Fruit fly (Drosophila melanogaster) whole organism, prepupa: ENCODE results near the gene Hph.

Experiments
- CG10631 ChIP-seq: fragments of 200-800 bp; sonication (Bioruptor generic); optimal IDR thresholded peaks from 2 replicates; lab custom pipeline; 2016; ENCODE audit warnings: missing biosample characterization, missing genetic modification characterization
- CG10669 ChIP-seq: fragments of 200-800 bp; sonication (Bioruptor generic); optimal IDR thresholded peaks from 3 replicates; lab custom pipeline; 2018; ENCODE audit warnings: missing biosample characterization, mild to moderate bottlenecking, missing genetic modification characterization, moderate library complexity
- CG11902 ChIP-seq: fragments of 200-800 bp; sonication (Bioruptor generic); optimal IDR thresholded peaks from 3 replicates; lab custom pipeline; 2016; ENCODE audit warnings: missing biosample characterization, missing genetic modification characterization
- CG15336 ChIP-seq: fragments of 200-800 bp; sonication (Bioruptor generic); IDR thresholded peaks from 2 replicates; pipeline ENCODE4 v1.3.6; 2022; ENCODE audit warnings: missing biosample characterization, missing genetic modification characterization
- CG1621 ChIP-seq: fragments of 200-800 bp; sonication (Bioruptor generic); optimal IDR thresholded peaks from 3 replicates; lab custom pipeline; 2018; ENCODE audit warnings: missing biosample characterization, mild to moderate bottlenecking, missing genetic modification characterization
- CG16779 ChIP-seq: fragments of 200-800 bp; sonication (Bioruptor generic); optimal IDR thresholded peaks from 3 replicates; lab custom pipeline; 2017; ENCODE audit warnings: missing biosample characterization, mild to moderate bottlenecking, missing genetic modification characterization
- CG31627 ChIP-seq: fragments of 200-800 bp; sonication (Bioruptor generic); optimal IDR thresholded peaks from 3 replicates; lab custom pipeline; 2016; ENCODE audit warnings: missing biosample characterization, missing genetic modification characterization
- CG32006 ChIP-seq: fragments of 200-800 bp; sonication (Bioruptor generic); optimal IDR thresholded peaks from 3 replicates; lab custom pipeline; 2017; ENCODE audit warnings: missing biosample characterization, mild to moderate bottlenecking, missing genetic modification characterization
- CG34406 ChIP-seq: fragments of 200-800 bp; sonication (Bioruptor generic); optimal IDR thresholded peaks from 3 replicates; lab custom pipeline; 2016; ENCODE audit warnings: missing biosample characterization, missing genetic modification characterization
- CG3919 ChIP-seq: fragments of 200-800 bp; sonication (Bioruptor generic); optimal IDR thresholded peaks from 3 replicates; lab custom pipeline; 2016; ENCODE audit warnings: missing biosample characterization, missing genetic modification characterization
- CG6163 ChIP-seq: fragments of 200-800 bp; sonication (Bioruptor generic); IDR thresholded peaks from 3 replicates; pipeline ENCODE4 v1.3.6; 2022; ENCODE audit warnings: missing biosample characterization, missing genetic modification characterization
- CG6276 ChIP-seq: fragments of 200-800 bp; sonication (Bioruptor generic); optimal IDR thresholded peaks from 2 replicates; lab custom pipeline; 2017; ENCODE audit warnings: missing biosample characterization, mild to moderate bottlenecking, missing genetic modification characterization
- CG6792 ChIP-seq: fragments of 200-800 bp; sonication (Bioruptor generic); optimal IDR thresholded peaks from 3 replicates; lab custom pipeline; 2016; ENCODE audit warnings: missing biosample characterization, missing genetic modification characterization
- CG6808 ChIP-seq: fragments of 200-800 bp; sonication (Bioruptor generic); optimal IDR thresholded peaks from 3 replicates; lab custom pipeline; 2017; ENCODE audit warnings: missing biosample characterization, missing genetic modification characterization, mild to moderate bottlenecking, moderate library complexity, missing genetic modification reagents
- CG6854 ChIP-seq: fragments of 200-800 bp; sonication (Bioruptor generic); optimal IDR thresholded peaks from 2 replicates; lab custom pipeline; 2017; ENCODE audit warnings: missing biosample characterization, mild to moderate bottlenecking, missing genetic modification characterization
- CG7368 ChIP-seq: fragments of 200-800 bp; sonication (Bioruptor generic); optimal IDR thresholded peaks from 3 replicates; lab custom pipeline; 2016; ENCODE audit warnings: missing biosample characterization, missing genetic modification characterization
- CG8119 ChIP-seq: fragments of 200-800 bp; sonication (Bioruptor generic); IDR thresholded peaks from 3 replicates; pipeline ENCODE4 v1.3.6; 2022; ENCODE audit warnings: missing biosample characterization, missing genetic modification characterization
- CG8319 ChIP-seq: fragments of 200-800 bp; sonication (Bioruptor generic); optimal IDR thresholded peaks from 3 replicates; lab custom pipeline; 2016; ENCODE audit warnings: missing biosample characterization, missing genetic modification characterization
- CG8632 ChIP-seq: fragments of 200-800 bp; sonication (Bioruptor generic); optimal IDR thresholded peaks from 3 replicates; lab custom pipeline; 2016; ENCODE audit warnings: missing biosample characterization, missing genetic modification characterization
- Eip75B ChIP-seq: fragments of 200-800 bp; sonication (Bioruptor generic); optimal IDR thresholded peaks from 3 replicates; lab custom pipeline; 2016; ENCODE audit warnings: missing biosample characterization, missing genetic modification characterization
- Eip78C ChIP-seq: fragments of 200-800 bp; sonication (Bioruptor generic); peaks from one replicate; lab custom pipeline; 2016; ENCODE audit warnings: missing biosample characterization, missing genetic modification characterization
- Ets21C ChIP-seq: fragments of 200-800 bp; sonication (Bioruptor generic); optimal IDR thresholded peaks from 3 replicates; lab custom pipeline; 2016; ENCODE audit warnings: missing biosample characterization, missing genetic modification characterization
- Gug ChIP-seq: fragments of 200-800 bp; sonication (Bioruptor generic); IDR thresholded peaks from 2 replicates; pipeline ENCODE4 v1.3.6; 2022; ENCODE audit warnings: missing biosample characterization, missing genetic modification characterization
- Hr38 ChIP-seq: sonication (Bioruptor generic); optimal IDR thresholded peaks from 2 replicates; lab custom pipeline; 2016; ENCODE audit warnings: missing biosample characterization, missing genetic modification characterization
- Hr39 ChIP-seq: fragments of 200-800 bp; sonication (Bioruptor generic); optimal IDR thresholded peaks from 2 replicates; lab custom pipeline; 2016; ENCODE audit warnings: missing biosample characterization, missing genetic modification characterization
- Hr4 ChIP-seq: fragments of 200-800 bp; sonication (Bioruptor generic); optimal IDR thresholded peaks from 3 replicates; lab custom pipeline; 2016; ENCODE audit warnings: missing biosample characterization, missing genetic modification characterization
- Met ChIP-seq: fragments of 200-800 bp; sonication (Bioruptor generic); optimal IDR thresholded peaks from 3 replicates; lab custom pipeline; 2016; ENCODE audit warnings: missing biosample characterization, missing genetic modification characterization
- Smox ChIP-seq: fragments of 200-800 bp; sonication (Bioruptor generic); optimal IDR thresholded peaks from 3 replicates; lab custom pipeline; 2016; ENCODE audit warnings: missing biosample characterization, missing genetic modification characterization
- Sox14 ChIP-seq: fragments of 200-800 bp; sonication (Bioruptor generic); optimal IDR thresholded peaks from 3 replicates; lab custom pipeline; 2016; ENCODE audit warnings: missing biosample characterization, missing genetic modification characterization
- acj6 ChIP-seq: fragments of 200-800 bp; sonication (Bioruptor generic); optimal IDR thresholded peaks from 3 replicates; lab custom pipeline; 2016; ENCODE audit warnings: missing biosample characterization, missing genetic modification characterization
- cyc ChIP-seq: fragments of 200-800 bp; sonication (Bioruptor generic); optimal IDR thresholded peaks from 3 replicates; lab custom pipeline; 2016; ENCODE audit warnings: missing biosample characterization, missing genetic modification characterization
- dac ChIP-seq: fragments of 200-800 bp; sonication (Bioruptor generic); optimal IDR thresholded peaks from 2 replicates; lab custom pipeline; 2017; ENCODE audit warnings: missing biosample characterization, mild to moderate bottlenecking, missing genetic modification characterization
- dsx ChIP-seq: fragments of 200-800 bp; optimal IDR thresholded peaks from 3 replicates; lab custom pipeline; 2019; ENCODE audit warnings: missing biosample characterization, mild to moderate bottlenecking, missing genetic modification characterization, moderate library complexity; ENCODE audit not compliant: poor library complexity, severe bottlenecking
- eg ChIP-seq: fragments of 200-800 bp; sonication (Bioruptor generic); IDR thresholded peaks from 3 replicates; pipeline ENCODE4 v1.3.6; 2022; ENCODE audit warnings: missing biosample characterization, missing genetic modification characterization
- fd59A ChIP-seq: fragments of 200-800 bp; sonication (Bioruptor generic); optimal IDR thresholded peaks from 2 replicates; lab custom pipeline; 2017; ENCODE audit warnings: missing biosample characterization, mild to moderate bottlenecking, missing genetic modification characterization, missing genetic modification reagents
- fd85E ChIP-seq: fragments of 200-800 bp; sonication (Bioruptor generic); optimal IDR thresholded peaks from 3 replicates; lab custom pipeline; 2016; ENCODE audit warnings: missing biosample characterization, missing genetic modification characterization
- fkh ChIP-seq: fragments of 200-800 bp; sonication (Bioruptor generic); optimal IDR thresholded peaks from 3 replicates; lab custom pipeline; 2017; ENCODE audit warnings: missing biosample characterization, mild to moderate bottlenecking, missing genetic modification characterization, moderate library complexity
- net ChIP-seq: fragments of 200-800 bp; sonication (Bioruptor generic); optimal IDR thresholded peaks from 3 replicates; lab custom pipeline; 2016; ENCODE audit warnings: missing biosample characterization, missing genetic modification characterization
- pdm3 ChIP-seq: fragments of 200-800 bp; sonication (Bioruptor generic); optimal IDR thresholded peaks from 3 replicates; lab custom pipeline; 2016; ENCODE audit warnings: missing biosample characterization, missing genetic modification characterization
- ss ChIP-seq, 2 experiments: fragments of 200-800 bp; sonication (Bioruptor generic); optimal IDR thresholded peaks; 2 replicates in 1 of 2; 3 replicates in 1 of 2; lab custom pipeline; 2017 to 2018; ENCODE audit warnings: mild to moderate bottlenecking in 2 of 2, missing biosample characterization in 2 of 2, missing genetic modification characterization in 2 of 2, moderate library complexity in 1 of 2
- svp ChIP-seq: fragments of 200-800 bp; sonication (Bioruptor generic); peaks from one replicate; lab custom pipeline; 2016; ENCODE audit warnings: missing biosample characterization, missing genetic modification characterization
- topi ChIP-seq: fragments of 200-800 bp; sonication (Bioruptor generic); optimal IDR thresholded peaks from 3 replicates; lab custom pipeline; 2016; ENCODE audit warnings: missing biosample characterization, missing genetic modification characterization
- vri ChIP-seq: fragments of 200-800 bp; sonication (Bioruptor generic); optimal IDR thresholded peaks from 3 replicates; lab custom pipeline; 2016; ENCODE audit warnings: missing biosample characterization, mild to moderate bottlenecking, missing genetic modification characterization

Gene Hph

dm6 chr3R:5263311-5264250 lies 6.7 kb downstream of the Hph start (continued):
- TF ChIP-seq CG3919 (GFP tag; lab: Kevin White, UChicago) = peak; percentile 61
- peak; percentile 70; the same call in 2 of the 3 replicates for TF ChIP-seq CG8119 (GFP tag; lab: Robert Waterston, UW)
- TF ChIP-seq vri (GFP tag; lab: Kevin White, UChicago) = peak; percentile 49
- no peak for TF ChIP-seq Eip75B
- TF ChIP-seq topi = peak; percentile 26
- TF ChIP-seq CG16779 (tag; lab: Kevin White, UChicago) = no peak
- no peak; the same call in none of the 2 replicates for TF ChIP-seq CG15336 (GFP tag; lab: Robert Waterston, UW)
- peak; percentile 83 for TF ChIP-seq CG32006 (GFP tag; lab: Kevin White, UChicago)
- TF ChIP-seq fd85E = peak; percentile 1
- no peak for TF ChIP-seq CG31627 (GFP tag; lab: Kevin White, UChicago)
- TF ChIP-seq Eip78C (GFP tag; lab: Kevin White, UChicago) = peak; percentile 85
- no peak for TF ChIP-seq Hr38 (GFP tag; lab: Kevin White, UChicago)
- no peak for TF ChIP-seq CG1621 (tag; lab: Kevin White, UChicago)
- no peak for TF ChIP-seq dac
- peak; percentile 76 for TF ChIP-seq svp (GFP tag; lab: Kevin White, UChicago)
- peak; percentile 63 to 65 for TF ChIP-seq ss (GFP tag; optimal IDR thresholded peaks at IDR 0.05; lab: Kevin White, UChicago)
- TF ChIP-seq fd59A (GFP tag; lab: Kevin White, UChicago) = peak; percentile 43
- peak; percentile 33 for TF ChIP-seq CG8319 (GFP tag; lab: Kevin White, UChicago)
- peak; percentile 64 for TF ChIP-seq CG10631 (GFP tag; lab: Kevin White, UChicago)
- no peak; the same call in 1 of the 2 replicates for TF ChIP-seq Gug
- no peak for TF ChIP-seq Met (GFP tag; lab: Kevin White, UChicago)
- TF ChIP-seq Smox (GFP tag; lab: Kevin White, UChicago) = no peak
- TF ChIP-seq CG10669 (GFP tag; lab: Kevin White, UChicago) = peak; percentile 65
- peak; percentile 11 for TF ChIP-seq CG11902 (GFP tag; lab: Kevin White, UChicago)
- TF ChIP-seq CG7368 (GFP tag; lab: Kevin White, UChicago) = peak; percentile 27
- no peak for TF ChIP-seq Sox14 (GFP tag; lab: Kevin White, UChicago)
- no peak for TF ChIP-seq cyc (GFP tag; lab: Kevin White, UChicago)
- peak; percentile 84 for TF ChIP-seq dsx (GFP tag; lab: Kevin White, UChicago)
- TF ChIP-seq fkh = peak; percentile 53
- peak; percentile 61 for TF ChIP-seq CG6276 (GFP tag; lab: Kevin White, UChicago)

- TF ChIP-seq CG6792 (GFP tag; lab: Kevin White, UChicago) (peak; percentile 46), CG10669 (GFP tag; lab: Kevin White, UChicago) (peak; percentile 52), CG6854 (GFP tag; lab: Kevin White, UChicago) (peak; percentile 3), CG8319 (GFP tag; lab: Kevin White, UChicago) (peak; percentile 35), CG34406 (GFP tag; lab: Kevin White, UChicago) (peak; percentile 55), vri (GFP tag; lab: Kevin White, UChicago) (peak; percentile 72), Hr39 (GFP tag; lab: Kevin White, UChicago) (peak; percentile 49), pdm3 (peak; percentile 50), Hr38 (GFP tag; lab: Kevin White, UChicago) (no peak), net (GFP tag; lab: Kevin White, UChicago) (no peak), Ets21C (GFP tag; lab: Kevin White, UChicago) (peak; percentile 44), CG6808 (GFP tag; lab: Kevin White, UChicago) (peak; percentile 60), Eip75B (peak; percentile 43), CG6276 (GFP tag; lab: Kevin White, UChicago) (peak; percentile 62), topi (peak; percentile 58), CG8632 (GFP tag; lab: Kevin White, UChicago) (peak; percentile 1), dsx (GFP tag; lab: Kevin White, UChicago) (peak; percentile 10), CG32006 (GFP tag; lab: Kevin White, UChicago) (peak; percentile 67), CG6163 (GFP tag; lab: Robert Waterston, UW) (no peak), CG15336 (GFP tag; lab: Robert Waterston, UW) (no peak), CG31627 (GFP tag; lab: Kevin White, UChicago) (peak; percentile 49), fd85E (no peak), svp (GFP tag; lab: Kevin White, UChicago) (peak; percentile 85), Gug (no peak), Eip78C (GFP tag; lab: Kevin White, UChicago) (peak; percentile 92), Hr4 (GFP tag; lab: Kevin White, UChicago) (peak; percentile 50), CG10631 (GFP tag; lab: Kevin White, UChicago) (peak; percentile 36), eg (GFP tag; lab: Robert Waterston, UW) (no peak), CG1621 (tag; lab: Kevin White, UChicago) (peak; percentile 33), acj6 (peak; percentile 43), CG16779 (tag; lab: Kevin White, UChicago) (peak; percentile 6), Smox (GFP tag; lab: Kevin White, UChicago) (peak; percentile 44)
These were observed 7.6 kb downstream of the Hph start for dm6 chr3R:5264251-5265098.
